Fruit fly (Drosophila melanogaster) whole organism, embryonic: Measurements from ENCODE around the gene Peritrophin-15a.

Experiments used
- Abd-B ChIP-seq: fragments of 200-800 bp; sonication (Bioruptor generic); optimal IDR thresholded peaks from 2 replicates; lab custom pipeline; 2018; ENCODE audit warnings: missing biosample characterization, mild to moderate bottlenecking, missing genetic modification characterization, moderate library complexity
- CG10366 ChIP-seq: fragments of 200-800 bp; sonication (Bioruptor generic); IDR thresholded peaks from 2 replicates; pipeline ENCODE4 v1.3.6; 2022; ENCODE audit warnings: missing biosample characterization, missing genetic modification characterization
- CG11456 ChIP-seq: fragments of 200-800 bp; sonication (Bioruptor generic); IDR thresholded peaks from 3 replicates; pipeline ENCODE4 v1.3.6; 2022; ENCODE audit warnings: missing biosample characterization, missing genetic modification characterization
- CG1233 ChIP-seq: fragments of 200-800 bp; sonication (Bioruptor generic); optimal IDR thresholded peaks from 4 replicates; lab custom pipeline; 2018; ENCODE audit warnings: missing biosample characterization, mild to moderate bottlenecking, missing genetic modification characterization
- CG13775 ChIP-seq: fragments of 200-800 bp; sonication (Bioruptor generic); optimal IDR thresholded peaks from 3 replicates; lab custom pipeline; 2017; ENCODE audit warnings: missing biosample characterization, mild to moderate bottlenecking, missing genetic modification characterization
- CG14014 ChIP-seq: fragments of 200-800 bp; sonication (Bioruptor generic); IDR thresholded peaks from 2 replicates; pipeline ENCODE4 v1.3.6; 2022; ENCODE audit warnings: missing biosample characterization, missing genetic modification characterization
- CG15269 ChIP-seq: fragments of 200-800 bp; sonication (Bioruptor generic); optimal IDR thresholded peaks from 2 replicates; lab custom pipeline; 2018; ENCODE audit warnings: missing biosample characterization, mild to moderate bottlenecking, missing genetic modification characterization, moderate library complexity
- CG17361 ChIP-seq: fragments of 200-800 bp; sonication (Bioruptor generic); IDR thresholded peaks from 3 replicates; pipeline ENCODE4 v1.3.6; 2022; ENCODE audit warnings: missing biosample characterization, missing genetic modification characterization
- CG17829 ChIP-seq: fragments of 200-800 bp; optimal IDR thresholded peaks from 2 replicates; lab custom pipeline; 2019; ENCODE audit warnings: missing biosample characterization, mild to moderate bottlenecking, missing genetic modification characterization, moderate library complexity
- CG31224 ChIP-seq: fragments of 200-800 bp; sonication (Bioruptor generic); IDR thresholded peaks from 2 replicates; pipeline ENCODE4 v1.3.6; 2022; ENCODE audit warnings: missing biosample characterization, missing genetic modification characterization
- CG7556 ChIP-seq: fragments of 200-800 bp; sonication (Bioruptor generic); optimal IDR thresholded peaks from 2 replicates; lab custom pipeline; 2017; ENCODE audit warnings: missing biosample characterization, mild to moderate bottlenecking, missing genetic modification characterization
- Dip3 ChIP-seq: fragments of 200-800 bp; sonication (Bioruptor generic); optimal IDR thresholded peaks from 3 replicates; lab custom pipeline; 2016; ENCODE audit warnings: missing biosample characterization, missing genetic modification characterization
- Kr ChIP-seq: fragments of 200-800 bp; sonication (Bioruptor generic); optimal IDR thresholded peaks from 2 replicates; lab custom pipeline; 2017; ENCODE audit warnings: missing biosample characterization, mild to moderate bottlenecking, missing genetic modification characterization
- MBD-R2 ChIP-seq: fragments of 200-800 bp; sonication (Bioruptor generic); IDR thresholded peaks from 2 replicates; pipeline ENCODE4 v1.3.6; 2022; ENCODE audit warnings: missing biosample characterization, missing genetic modification characterization
- Mad ChIP-seq: fragments of 200-800 bp; sonication (Bioruptor generic); optimal IDR thresholded peaks from 2 replicates; lab custom pipeline; 2016; ENCODE audit warnings: missing biosample characterization, missing genetic modification characterization
- Meics ChIP-seq: fragments of 200-800 bp; sonication (Bioruptor generic); optimal IDR thresholded peaks from 2 replicates; lab custom pipeline; 2017; ENCODE audit warnings: missing biosample characterization, mild to moderate bottlenecking, missing genetic modification characterization
- Nf-YC ChIP-seq: fragments of 200-800 bp; optimal IDR thresholded peaks from 3 replicates; lab custom pipeline; 2019; ENCODE audit warnings: missing biosample characterization, mild to moderate bottlenecking, missing genetic modification characterization, moderate library complexity
- NfI ChIP-seq: fragments of 200-800 bp; sonication (Bioruptor generic); optimal IDR thresholded peaks from 3 replicates; lab custom pipeline; 2018; ENCODE audit warnings: missing biosample characterization, mild to moderate bottlenecking, missing genetic modification characterization, moderate library complexity
- Oli ChIP-seq: fragments of 200-800 bp; sonication (Bioruptor generic); optimal IDR thresholded peaks from 2 replicates; lab custom pipeline; 2018; ENCODE audit warnings: missing biosample characterization, mild to moderate bottlenecking, missing genetic modification characterization, moderate library complexity
- Pdp1 ChIP-seq, 2 experiments: fragments of 200-800 bp; sonication (Bioruptor generic); optimal IDR thresholded peaks; 3 replicates each; lab custom pipeline; 2016; ENCODE audit warnings: missing biosample characterization in 2 of 2, missing genetic modification characterization in 2 of 2, mild to moderate bottlenecking in 1 of 2, moderate library complexity in 1 of 2
- Sox100B ChIP-seq: fragments of 200-800 bp; sonication (Bioruptor generic); optimal IDR thresholded peaks from 3 replicates; lab custom pipeline; 2018; ENCODE audit warnings: missing biosample characterization, mild to moderate bottlenecking, missing genetic modification characterization
- Sry-β ChIP-seq: fragments of 200-800 bp; sonication (Bioruptor generic); optimal IDR thresholded peaks from 2 replicates; lab custom pipeline; 2018; ENCODE audit warnings: missing biosample characterization, mild to moderate bottlenecking, missing genetic modification characterization, moderate library complexity
- Taf1 ChIP-seq: fragments of 200-800 bp; sonication (Bioruptor generic); IDR thresholded peaks from 2 replicates; pipeline ENCODE4 v1.3.6; 2022; ENCODE audit warnings: missing biosample characterization, missing genetic modification characterization
- Usf ChIP-seq: fragments of 200-800 bp; sonication (Bioruptor generic); optimal IDR thresholded peaks from 2 replicates; lab custom pipeline; 2017; ENCODE audit warnings: missing genotype, missing biosample characterization, missing genetic modification characterization
- Xbp1 ChIP-seq: fragments of 200-800 bp; sonication (Bioruptor generic); optimal IDR thresholded peaks from 3 replicates; lab custom pipeline; 2016; ENCODE audit warnings: missing biosample characterization, mild to moderate bottlenecking, missing genetic modification characterization
- al ChIP-seq: fragments of 200-800 bp; sonication (Bioruptor generic); IDR thresholded peaks from 2 replicates; pipeline ENCODE4 v1.3.6; 2022; ENCODE audit warnings: missing biosample characterization, missing genetic modification characterization
- bbx ChIP-seq: fragments of 200-800 bp; sonication (Bioruptor generic); IDR thresholded peaks from 2 replicates; pipeline ENCODE4 v1.3.6; 2022; ENCODE audit warnings: missing biosample characterization, missing genetic modification characterization; ENCODE audit not compliant: partially characterized antibody
- cg ChIP-seq: fragments of 200-800 bp; sonication (Bioruptor generic); optimal IDR thresholded peaks from 3 replicates; lab custom pipeline; 2019; ENCODE audit warnings: missing biosample characterization, mild to moderate bottlenecking, missing genetic modification characterization, moderate library complexity
- croc ChIP-seq: fragments of 200-800 bp; sonication (Bioruptor generic); conservative IDR thresholded peaks from 3 replicates; pipeline ENCODE4 v1.3.6; 2022; ENCODE audit warnings: missing biosample characterization, missing genetic modification characterization
- dan ChIP-seq: fragments of 200-800 bp; sonication (Bioruptor generic); IDR thresholded peaks from 2 replicates; pipeline ENCODE4 v1.3.6; 2022; ENCODE audit warnings: missing biosample characterization, missing genetic modification characterization
- dysf ChIP-seq: fragments of 200-800 bp; sonication (Bioruptor generic); IDR thresholded peaks from 3 replicates; pipeline ENCODE4 v1.3.6; 2022; ENCODE audit warnings: missing biosample characterization, missing genetic modification characterization
- gcm ChIP-seq: fragments of 200-800 bp; sonication (Bioruptor generic); optimal IDR thresholded peaks from 2 replicates; lab custom pipeline; 2019; ENCODE audit warnings: missing biosample characterization, mild to moderate bottlenecking, missing genetic modification characterization, moderate library complexity
- gfzf ChIP-seq: fragments of 200-800 bp; sonication (Bioruptor generic); optimal IDR thresholded peaks from 2 replicates; lab custom pipeline; 2016; ENCODE audit warnings: missing biosample characterization, mild to moderate bottlenecking, missing genetic modification characterization, moderate library complexity
- gt ChIP-seq: fragments of 200-800 bp; sonication (Bioruptor generic); IDR thresholded peaks from 2 replicates; pipeline ENCODE4 v1.3.6; 2022; ENCODE audit warnings: missing biosample characterization, missing genetic modification characterization
- hkb ChIP-seq, 2 experiments: fragments of 200-800 bp in 1 of 2; fragments of >200 bp in 1 of 2; sonication (Bioruptor generic) in 1 of 2; IDR thresholded peaks in 1 of 2; optimal IDR thresholded peaks in 1 of 2; 2 replicates each; pipeline versions ENCODE4 v1.3.6 to Lab custom; 2017 to 2022; ENCODE audit warnings: missing biosample characterization in 1 of 2, missing genetic modification characterization in 1 of 2
- ken ChIP-seq: fragments of 200-800 bp; sonication (Bioruptor generic); IDR thresholded peaks from 3 replicates; pipeline ENCODE4 v1.3.6; 2022; ENCODE audit warnings: missing biosample characterization, missing genetic modification characterization
- onecut ChIP-seq: fragments of 200-800 bp; sonication (Bioruptor generic); IDR thresholded peaks from 2 replicates; pipeline ENCODE4 v1.3.6; 2022; ENCODE audit warnings: missing biosample characterization, missing genetic modification characterization
- pho ChIP-seq: fragments of 200-800 bp; sonication (Bioruptor generic); optimal IDR thresholded peaks from 2 replicates; lab custom pipeline; 2016; ENCODE audit warnings: missing biosample characterization, missing genetic modification characterization
- pros ChIP-seq: fragments of 200-800 bp; sonication (Bioruptor generic); optimal IDR thresholded peaks from 3 replicates; lab custom pipeline; 2019; ENCODE audit warnings: missing biosample characterization, mild to moderate bottlenecking, missing genetic modification characterization, moderate library complexity
- repo ChIP-seq: fragments of 200-800 bp; sonication (Bioruptor generic); optimal IDR thresholded peaks from 2 replicates; lab custom pipeline; 2016; ENCODE audit warnings: missing biosample characterization, missing genetic modification characterization
- sd ChIP-seq: fragments of 200-800 bp; sonication (Bioruptor generic); optimal IDR thresholded peaks from 3 replicates; lab custom pipeline; 2018; ENCODE audit warnings: missing biosample characterization, mild to moderate bottlenecking, missing genetic modification characterization, moderate library complexity
- slp2 ChIP-seq: fragments of 200-800 bp; sonication (Bioruptor generic); optimal IDR thresholded peaks from 2 replicates; lab custom pipeline; 2016; ENCODE audit warnings: missing biosample characterization, missing genetic modification characterization
- so ChIP-seq: fragments of 200-800 bp; sonication (Bioruptor generic); IDR thresholded peaks from 3 replicates; pipeline ENCODE4 v1.3.6; 2022; ENCODE audit warnings: missing biosample characterization, missing genetic modification characterization
- stc ChIP-seq: fragments of 200-800 bp; sonication (Bioruptor generic); IDR thresholded peaks from 2 replicates; pipeline ENCODE4 v1.3.6; 2022; ENCODE audit warnings: missing biosample characterization, missing genetic modification characterization
- trem ChIP-seq: fragments of 200-800 bp; optimal IDR thresholded peaks from 3 replicates; lab custom pipeline; 2019; ENCODE audit warnings: missing biosample characterization, mild to moderate bottlenecking, missing genetic modification characterization, moderate library complexity
- unpg ChIP-seq: fragments of 200-800 bp; sonication (Bioruptor generic); optimal IDR thresholded peaks from 3 replicates; lab custom pipeline; 2018; ENCODE audit warnings: missing biosample characterization, mild to moderate bottlenecking, missing genetic modification characterization, moderate library complexity
- wek ChIP-seq: fragments of 200-800 bp; sonication (Bioruptor generic); optimal IDR thresholded peaks from 3 replicates; lab custom pipeline; 2018; ENCODE audit warnings: missing biosample characterization, mild to moderate bottlenecking, missing genetic modification characterization, moderate library complexity

Peritrophin-15a gene

DNA sequence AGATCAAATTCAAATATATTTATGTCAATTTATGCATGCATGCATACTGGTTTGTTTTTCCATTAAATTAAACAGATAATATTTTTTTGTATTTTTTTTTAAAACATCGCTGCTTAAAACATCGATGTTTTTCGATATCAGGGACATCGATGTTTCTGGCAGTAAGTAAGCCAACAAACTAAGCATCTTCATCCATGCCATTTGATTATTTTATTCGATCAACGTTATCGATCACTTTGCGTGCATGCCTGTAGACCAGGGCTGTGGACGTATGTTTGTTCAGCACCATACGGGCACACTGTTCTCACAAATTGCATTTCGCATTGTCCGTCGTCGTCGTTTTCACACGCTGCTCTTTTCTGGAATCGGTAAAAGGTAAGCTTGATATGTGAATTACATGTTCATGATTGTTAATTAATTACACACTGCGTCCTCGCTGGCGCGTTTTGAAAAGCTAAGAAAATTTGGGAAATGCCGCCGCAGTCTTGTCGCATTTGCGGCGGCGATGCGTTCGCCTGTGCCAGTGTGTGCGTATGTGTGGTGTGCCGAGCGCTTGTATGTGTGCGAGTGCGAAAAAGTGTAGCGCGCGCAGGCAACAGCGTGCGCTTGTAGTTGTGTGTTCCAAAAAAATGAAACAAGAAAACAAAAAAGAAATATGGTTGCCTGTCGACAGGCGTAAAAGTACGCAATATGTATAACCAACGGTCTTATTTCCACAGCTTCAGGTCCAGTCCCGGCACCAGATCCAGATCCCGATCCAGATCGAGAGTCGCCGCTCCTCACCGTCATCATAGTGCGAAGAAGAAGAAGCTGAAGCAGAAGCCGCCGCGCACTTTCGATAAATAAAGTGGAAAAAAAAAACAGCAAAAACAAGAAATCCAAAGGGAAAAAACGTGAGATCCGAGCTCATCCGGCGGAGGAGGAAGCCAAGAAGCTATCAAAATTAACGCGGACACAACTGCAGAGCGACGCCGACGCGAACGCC lies 7.7 kb upstream of the Peritrophin-15a start, which contains the start of gene emb (continued):
- TF ChIP-seq stc (GFP tag; lab: Robert Waterston, UW) (no peak), cg (GFP tag; lab: Kevin White, UChicago) (peak; percentile 99), CG14014 (GFP tag; lab: Robert Waterston, UW) (0 out of 2 replicates have a peak, but pooled peaks have one; percentile 19), hkb (optimal IDR thresholded peaks at IDR 0.05; lab: Kevin White, UChicago) (no peak), hkb (GFP tag; IDR thresholded peaks at IDR 0.05; lab: Robert Waterston, UW) (no peak), pros (GFP tag; lab: Kevin White, UChicago) (no peak), Xbp1 (GFP tag; lab: Kevin White, UChicago) (peak; percentile 45), repo (GFP tag; lab: Kevin White, UChicago) (peak; percentile 19), Usf (GFP tag; lab: Kevin White, UChicago) (no peak), CG15269 (no peak), al (peak; percentile 37; the same call in 1 of the 2 replicates), CG17829 (tag; lab: Kevin White, UChicago) (peak; percentile 71), Abd-B (no peak), bbx (GFP tag; lab: Robert Waterston, UW) (peak; percentile 96), CG13775 (GFP tag; lab: Kevin White, UChicago) (peak; percentile 55), CG7556 (no peak), Sry-β (GFP tag; lab: Kevin White, UChicago) (peak; percentile 3), dan (no peak), gt (GFP tag; lab: Robert Waterston, UW) (no peak), Meics (GFP tag; lab: Kevin White, UChicago) (peak; percentile 45), Kr (GFP tag; lab: Kevin White, UChicago) (no peak), ken (GFP tag; lab: Robert Waterston, UW) (no peak), Nf-YC (no peak), dysf (GFP tag; lab: Robert Waterston, UW) (peak; percentile 57; the same call in 2 of the 3 replicates), MBD-R2 (GFP tag; lab: Robert Waterston, UW) (peak; percentile 69), Taf1 (GFP tag; lab: Robert Waterston, UW) (0 out of 2 replicates have a peak, but pooled peaks have one; percentile 24), unpg (GFP tag; lab: Kevin White, UChicago) (no peak), Pdp1 (GFP tag; optimal IDR thresholded peaks at IDR 0.05; lab: Kevin White, UChicago) (peak in 1 of 2 experiments; percentile 17), trem (tag; lab: Kevin White, UChicago) (peak; percentile 68), croc (GFP tag; lab: Robert Waterston, UW) (no peak), pho (GFP tag; lab: Kevin White, UChicago) (peak; percentile 65), wek (GFP tag; lab: Kevin White, UChicago) (no peak), CG11456 (GFP tag; lab: Robert Waterston, UW) (peak; percentile 26; the same call in 2 of the 3 replicates), onecut (GFP tag; lab: Robert Waterston, UW) (peak; percentile 1; the same call in 1 of the 2 replicates), gfzf (GFP tag; lab: Kevin White, UChicago) (peak; percentile 69), gcm (no peak), Mad (GFP tag; lab: Kevin White, UChicago) (peak; percentile 65), sd (tag; lab: Kevin White, UChicago) (no peak), CG1233 (GFP tag; lab: Kevin White, UChicago) (peak; percentile 40), CG17361 (peak; percentile 66; the same call in 2 of the 3 replicates), slp2 (peak; percentile 27), CG31224 (GFP tag; lab: Robert Waterston, UW) (no peak), NfI (peak; percentile 37), Sox100B (no peak), Oli (no peak), Dip3 (no peak), so (no peak), CG10366 (GFP tag; lab: Robert Waterston, UW) (peak; percentile 31; the same call in 1 of the 2 replicates)
